Fruit fly (Drosophila melanogaster) whole organism, wandering third instar larva: ENCODE results near the gene CG15404.
A peak's percentile ranks its signal among the peaks of the same experiment; 100 is the strongest.

ENCODE experiments used
- Abd-B ChIP-seq: fragments of >200 bp; optimal IDR thresholded peaks from 2 replicates; lab custom pipeline; 2017; ENCODE audit warnings: missing biosample characterization, missing genetic modification characterization
- CG32264 ChIP-seq: fragments of 200-800 bp; sonication (Bioruptor generic); optimal IDR thresholded peaks from 2 replicates; lab custom pipeline; 2016; ENCODE audit warnings: missing biosample characterization, missing genetic modification characterization
- CG9705 ChIP-seq: fragments of 200-800 bp; sonication (Bioruptor generic); optimal IDR thresholded peaks from 2 replicates; lab custom pipeline; 2018; ENCODE audit warnings: missing biosample characterization, mild to moderate bottlenecking, missing genetic modification characterization
- Dfd ChIP-seq: fragments of >200 bp; optimal IDR thresholded peaks from 2 replicates; lab custom pipeline; 2017; ENCODE audit warnings: missing biosample characterization, missing genetic modification characterization
- Dif ChIP-seq: fragments of 200-275, 200-300 bp; sonication (Bioruptor generic); optimal IDR thresholded peaks from 2 replicates; lab custom pipeline; 2018; ENCODE audit warnings: missing biosample characterization, missing genetic modification characterization; ENCODE audit not compliant: partially characterized antibody
- GATAd ChIP-seq: sonication (Bioruptor generic); optimal IDR thresholded peaks from 2 replicates; lab custom pipeline; 2016; ENCODE audit warnings: missing biosample characterization, missing genetic modification characterization
- Hnf4 ChIP-seq: fragments of 200-800 bp; sonication (Bioruptor generic); optimal IDR thresholded peaks from 2 replicates; lab custom pipeline; 2016; ENCODE audit warnings: missing biosample characterization, mild to moderate bottlenecking, missing genetic modification characterization
- Hr78 ChIP-seq: fragments of >200 bp; optimal IDR thresholded peaks from 2 replicates; lab custom pipeline; 2017; ENCODE audit warnings: missing biosample characterization, missing genetic modification characterization
- Hr83 ChIP-seq: fragments of 200-300 bp; sonication (Bioruptor generic); optimal IDR thresholded peaks from 2 replicates; lab custom pipeline; 2016; ENCODE audit warnings: missing biosample characterization, mild to moderate bottlenecking, missing genetic modification characterization, moderate library complexity; ENCODE audit not compliant: poor library complexity, severe bottlenecking
- Jra ChIP-seq: sonication (Bioruptor generic); optimal IDR thresholded peaks from 2 replicates; lab custom pipeline; 2016; ENCODE audit warnings: missing biosample characterization, missing genetic modification characterization
- Mio ChIP-seq: sonication (Bioruptor generic); optimal IDR thresholded peaks from 2 replicates; lab custom pipeline; 2016; ENCODE audit warnings: missing biosample characterization, missing genetic modification characterization
- Myc ChIP-seq: fragments of >200 bp; optimal IDR thresholded peaks from 2 replicates; lab custom pipeline; 2017
- N ChIP-seq: fragments of >200 bp; optimal IDR thresholded peaks from 2 replicates; lab custom pipeline; 2018; ENCODE audit warnings: missing biosample characterization, missing external identifiers, missing genetic modification characterization
- OdsH ChIP-seq: fragments of 200-800 bp; sonication (Bioruptor generic); optimal IDR thresholded peaks from 2 replicates; lab custom pipeline; 2016; ENCODE audit warnings: missing biosample characterization, mild to moderate bottlenecking, missing genetic modification characterization
- Rel ChIP-seq, 2 experiments: fragments of 200-800 bp; sonication (Bioruptor generic) in 1 of 2; optimal IDR thresholded peaks; 2 replicates in 1 of 2; 3 replicates in 1 of 2; lab custom pipeline; 2016 to 2019; ENCODE audit warnings: mild to moderate bottlenecking in 2 of 2, missing biosample characterization in 2 of 2, missing genetic modification characterization in 2 of 2, moderate library complexity in 1 of 2
- Sp1 ChIP-seq: fragments of 200-800 bp; sonication (Bioruptor generic); optimal IDR thresholded peaks from 3 replicates; lab custom pipeline; 2019; ENCODE audit warnings: missing biosample characterization, mild to moderate bottlenecking, missing genetic modification characterization, moderate library complexity
- Vsx2 ChIP-seq: fragments of 200-300, 225-300 bp; sonication (Bioruptor generic); optimal IDR thresholded peaks from 2 replicates; lab custom pipeline; 2018; ENCODE audit warnings: missing biosample characterization, missing genetic modification characterization; ENCODE audit not compliant: partially characterized antibody
- br ChIP-seq: fragments of 200-800 bp; sonication (Bioruptor generic); optimal IDR thresholded peaks from 2 replicates; lab custom pipeline; 2016; ENCODE audit warnings: missing biosample characterization, missing genetic modification characterization
- brk ChIP-seq: fragments of 200-800 bp; sonication (Bioruptor generic); optimal IDR thresholded peaks from 2 replicates; lab custom pipeline; 2016; ENCODE audit warnings: missing biosample characterization, mild to moderate bottlenecking, missing genetic modification characterization
- dl ChIP-seq, 2 experiments: fragments of 175-275, 200-275 bp in 1 of 2; fragments of 200-275 bp in 1 of 2; sonication (Bioruptor generic); optimal IDR thresholded peaks; lab custom pipeline; 2018; ENCODE audit warnings: mild to moderate bottlenecking in 2 of 2, missing biosample characterization in 2 of 2, missing genetic modification characterization in 2 of 2, moderate library complexity in 2 of 2; ENCODE audit not compliant: partially characterized antibody in 2 of 2, insufficient read depth in 1 of 2
- dmrt93B ChIP-seq: fragments of 200-800 bp; sonication (Bioruptor generic); optimal IDR thresholded peaks from 2 replicates; lab custom pipeline; 2018; ENCODE audit warnings: missing biosample characterization, mild to moderate bottlenecking, missing genetic modification characterization
- dsf ChIP-seq: sonication (Bioruptor generic); optimal IDR thresholded peaks from 2 replicates; lab custom pipeline; 2016; ENCODE audit warnings: missing biosample characterization, missing genetic modification characterization, borderline replicate concordance
- foxo ChIP-seq, 2 experiments: fragments of 200-800 bp; sonication (Bioruptor generic); optimal IDR thresholded peaks; 2 replicates in 1 of 2; 3 replicates in 1 of 2; lab custom pipeline; 2016 to 2017; ENCODE audit warnings: missing biosample characterization in 2 of 2, missing genetic modification characterization in 2 of 2
- h ChIP-seq: fragments of 200-800 bp; sonication (Bioruptor generic); optimal IDR thresholded peaks from 3 replicates; lab custom pipeline; 2016; ENCODE audit warnings: missing biosample characterization, mild to moderate bottlenecking, missing genetic modification characterization
- jim ChIP-seq: fragments of 175-275, 200-325 bp; sonication (Bioruptor generic); optimal IDR thresholded peaks from 2 replicates; lab custom pipeline; 2016; ENCODE audit warnings: missing biosample characterization, mild to moderate bottlenecking, missing genetic modification characterization
- lola ChIP-seq: fragments of >200 bp; optimal IDR thresholded peaks from 2 replicates; lab custom pipeline; 2017; ENCODE audit warnings: missing biosample characterization, missing genetic modification characterization
- psq ChIP-seq: fragments of 200-800 bp; sonication (Bioruptor generic); optimal IDR thresholded peaks from 3 replicates; lab custom pipeline; 2017; ENCODE audit warnings: missing biosample characterization, mild to moderate bottlenecking, missing genetic modification characterization, moderate library complexity
- tai ChIP-seq: sonication (Bioruptor generic); optimal IDR thresholded peaks from 2 replicates; lab custom pipeline; 2016; ENCODE audit warnings: missing biosample characterization, missing genetic modification characterization
- usp ChIP-seq: fragments of >200 bp; optimal IDR thresholded peaks from 2 replicates; lab custom pipeline; 2017; ENCODE audit warnings: missing biosample characterization, missing genetic modification characterization

Gene CG15404

dm6 chr2L:3130417-3130816 is 43.4 kb upstream of the CG15404 start:
- no peak for TF ChIP-seq Jra (GFP tag; lab: Kevin White, UChicago)
- TF ChIP-seq foxo (GFP tag; optimal IDR thresholded peaks at IDR 0.05; lab: Kevin White, UChicago), result no peak
- no peak for TF ChIP-seq tai (GFP tag; lab: Kevin White, UChicago)
- no peak for TF ChIP-seq Hr78 (GFP tag; lab: Kevin White, UChicago)
- no peak for TF ChIP-seq br (GFP tag; lab: Kevin White, UChicago)
- TF ChIP-seq Vsx2, result no peak
- no peak for TF ChIP-seq CG32264 (GFP tag; lab: Kevin White, UChicago)
- TF ChIP-seq psq (GFP tag; lab: Kevin White, UChicago), result no peak
- no peak for TF ChIP-seq GATAd (GFP tag; lab: Kevin White, UChicago)
- TF ChIP-seq Dif (GFP tag; lab: Kevin White, UChicago), result no peak
- TF ChIP-seq dmrt93B, result no peak
- TF ChIP-seq Sp1, result no peak
- no peak for TF ChIP-seq Abd-B
- TF ChIP-seq Rel (GFP tag; optimal IDR thresholded peaks at IDR 0.05; lab: Kevin White, UChicago), result no peak
- no peak for TF ChIP-seq Rel (tag; optimal IDR thresholded peaks at IDR 0.05; lab: Kevin White, UChicago)
- TF ChIP-seq Myc, result no peak

dm6 chr2L:3131641-3132040 is 42.1 kb upstream of the CG15404 start:
- TF ChIP-seq Myc (peak; percentile 75), N (GFP tag; lab: Kevin White, UChicago) (peak; percentile 83), OdsH (GFP tag; lab: Kevin White, UChicago) (no peak), psq (GFP tag; lab: Kevin White, UChicago) (no peak), Vsx2 (peak; percentile 36), dsf (GFP tag; lab: Kevin White, UChicago) (no peak), Hr83 (GFP tag; lab: Kevin White, UChicago) (no peak), h (GFP tag; lab: Kevin White, UChicago) (no peak), jim (GFP tag; lab: Kevin White, UChicago) (no peak), Hnf4 (GFP tag; lab: Kevin White, UChicago) (no peak), Mio (GFP tag; lab: Kevin White, UChicago) (no peak), CG9705 (no peak), lola (GFP tag; lab: Kevin White, UChicago) (no peak), Abd-B (peak; percentile 44), Jra (GFP tag; lab: Kevin White, UChicago) (no peak), Dfd (GFP tag; lab: Kevin White, UChicago) (no peak), Rel (GFP tag; optimal IDR thresholded peaks at IDR 0.05; lab: Kevin White, UChicago) (no peak), Rel (tag; optimal IDR thresholded peaks at IDR 0.05; lab: Kevin White, UChicago) (no peak), dl (GFP tag; optimal IDR thresholded peaks at IDR 0.05; lab: Kevin White, UChicago; ENCODE audit: insufficient read depth in 1 of 2, partially characterized antibody in 2 of 2) (no peak)

- TF ChIP-seq N (GFP tag; lab: Kevin White, UChicago), result no peak
- TF ChIP-seq Dif (GFP tag; lab: Kevin White, UChicago), result no peak
- no peak for TF ChIP-seq lola (GFP tag; lab: Kevin White, UChicago)
- no peak for TF ChIP-seq Sp1
- TF ChIP-seq br (GFP tag; lab: Kevin White, UChicago), result no peak
- TF ChIP-seq Rel (GFP tag; optimal IDR thresholded peaks at IDR 0.05; lab: Kevin White, UChicago), result no peak
- no peak for TF ChIP-seq Rel (tag; optimal IDR thresholded peaks at IDR 0.05; lab: Kevin White, UChicago)
- no peak for TF ChIP-seq brk (GFP tag; lab: Kevin White, UChicago)
Measured at dm6 chr2L:3143908-3144307, 29.9 kb upstream of the CG15404 start.

dm6 chr2L:3144709-3145108 is 29.1 kb upstream of the CG15404 start, which contains the start of gene toc:
TSS of gene toc (minus strand) at chr2L:3144786.
- peak; percentile 21 for TF ChIP-seq brk (GFP tag; lab: Kevin White, UChicago)
- TF ChIP-seq OdsH (GFP tag; lab: Kevin White, UChicago), result no peak
- no peak for TF ChIP-seq usp (GFP tag; lab: Kevin White, UChicago)
- no peak for TF ChIP-seq tai (GFP tag; lab: Kevin White, UChicago)
- no peak for TF ChIP-seq Hr78 (GFP tag; lab: Kevin White, UChicago)
- no peak for TF ChIP-seq dmrt93B
- peak; percentile 35 for TF ChIP-seq Hr83 (GFP tag; lab: Kevin White, UChicago)
- TF ChIP-seq h (GFP tag; lab: Kevin White, UChicago), result no peak
- TF ChIP-seq Rel (GFP tag; optimal IDR thresholded peaks at IDR 0.05; lab: Kevin White, UChicago), result no peak
- no peak for TF ChIP-seq Rel (tag; optimal IDR thresholded peaks at IDR 0.05; lab: Kevin White, UChicago)
- TF ChIP-seq foxo (GFP tag; optimal IDR thresholded peaks at IDR 0.05; lab: Kevin White, UChicago), result no peak
- TF ChIP-seq dsf (GFP tag; lab: Kevin White, UChicago), result no peak
- no peak for TF ChIP-seq Abd-B
- no peak for TF ChIP-seq Dfd (GFP tag; lab: Kevin White, UChicago)
- peak; percentile 79 for TF ChIP-seq Myc
